Worm (Caenorhabditis elegans) whole organism, L2 larva: ENCODE data around the gene T14G11.1.

Source experiments
- aly-2 ChIP-seq: fragments of 150-350 bp; optimal IDR thresholded peaks from 2 replicates; lab custom pipeline; 2014; ENCODE audit warnings: missing biosample characterization, missing genetic modification characterization
- lin-13 ChIP-seq: fragments of 150-350 bp; optimal IDR thresholded peaks from 2 replicates; lab custom pipeline; 2014; ENCODE audit warnings: missing biosample characterization, missing genetic modification reagents, missing genetic modification characterization
- mab-5 ChIP-seq: fragments of 150-350 bp; optimal IDR thresholded peaks from 2 replicates; lab custom pipeline; 2014; ENCODE audit warnings: missing biosample characterization, missing genetic modification characterization
- nhr-10 ChIP-seq: sonication (generic microtip); optimal IDR thresholded peaks from 2 replicates; lab custom pipeline; 2017; ENCODE audit warnings: missing biosample characterization, missing genetic modification characterization
- sma-9 ChIP-seq, 2 experiments: fragments of 150-350 bp in 1 of 2; sonication (generic microtip) in 1 of 2; optimal IDR thresholded peaks; 2 replicates each; lab custom pipeline; 2014 to 2016; ENCODE audit warnings: missing genetic modification characterization in 2 of 2, mild to moderate bottlenecking in 1 of 2, missing biosample characterization in 1 of 2, missing compliant biosample characterization in 1 of 2, missing genetic modification reagents in 1 of 2, moderate library complexity in 1 of 2
- unc-55 ChIP-seq: fragments of 150-350 bp; sonication (generic microtip); optimal IDR thresholded peaks from 3 replicates; lab custom pipeline; 2014; ENCODE audit warnings: missing biosample characterization, missing genetic modification reagents, missing genetic modification characterization
- ztf-4 ChIP-seq: fragments of 150-350 bp; optimal IDR thresholded peaks from 2 replicates; lab custom pipeline; 2014; ENCODE audit warnings: missing biosample characterization, missing genetic modification characterization

DNA sequence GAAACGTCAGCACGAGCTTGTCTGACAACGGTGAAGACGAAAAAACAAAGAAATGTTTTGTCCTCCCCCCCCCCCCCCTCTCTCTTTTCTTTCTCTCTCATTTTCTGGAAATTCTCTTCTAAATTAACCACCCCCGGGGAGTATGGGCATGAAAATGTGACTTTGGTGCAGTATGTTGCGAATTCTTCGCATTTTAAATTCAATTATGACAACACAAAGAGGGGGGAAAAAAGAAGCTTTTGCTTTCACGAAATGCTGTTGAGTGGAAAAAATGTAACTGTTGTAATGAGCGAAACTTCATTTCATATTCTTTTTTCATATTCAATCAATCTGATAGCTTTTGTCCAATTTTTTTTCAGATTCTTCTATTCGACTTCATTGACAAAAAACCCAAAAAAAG is 34.5 kb upstream of the T14G11.1 start:
- no peak for TF ChIP-seq unc-55 (GFP tag; lab: Kevin White, UChicago)
- no peak for TF ChIP-seq aly-2 (tag; lab: Kevin White, UChicago)
- TF ChIP-seq sma-9 (GFP tag; optimal IDR thresholded peaks at IDR 0.05; lab: Kevin White, UChicago): no peak
- no peak for TF ChIP-seq sma-9 (tag; optimal IDR thresholded peaks at IDR 0.05; lab: Kevin White, UChicago)
- no peak for TF ChIP-seq nhr-10 (tag; lab: Kevin White, UChicago)
- TF ChIP-seq mab-5 (tag; lab: Kevin White, UChicago): no peak
- TF ChIP-seq ztf-4 (tag; lab: Kevin White, UChicago): no peak
- TF ChIP-seq lin-13: no peak
